1 worm cellular context compared by ENCODE assay signal in the genomic region with DNA sequence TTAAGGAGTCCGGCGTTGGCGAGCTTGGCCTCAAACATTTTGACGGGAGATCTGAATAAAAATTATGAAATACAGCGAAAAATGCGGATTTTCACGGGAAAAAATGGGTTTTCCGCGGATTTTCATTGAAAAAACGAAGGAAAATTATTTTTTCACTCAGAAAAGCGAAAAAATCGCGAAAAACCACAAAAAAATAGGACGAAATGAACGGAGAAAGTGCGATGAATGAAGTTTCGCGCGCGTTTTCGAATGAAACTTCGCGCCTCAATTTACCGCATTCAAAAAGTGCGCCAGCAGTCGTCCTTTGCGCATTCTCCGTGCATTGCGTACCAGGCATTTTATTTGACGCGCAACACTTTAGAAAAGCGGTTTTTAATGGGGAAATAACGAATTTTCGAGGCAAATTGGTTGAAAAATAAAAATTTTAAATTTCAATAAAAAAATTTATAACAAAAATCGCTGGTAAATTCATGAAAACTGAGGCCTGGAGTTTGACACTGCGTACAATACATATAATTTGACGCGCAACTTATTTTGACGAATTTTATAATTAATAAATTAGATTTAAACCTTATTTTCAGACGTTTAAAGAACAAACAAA.
A peak's percentile ranks its signal among the peaks of the same experiment; 100 is the strongest.
TF ChIP-seq lines count a peak whose summit lies in the region.

Gene pcn-1, minus strand, starts transcription at position 51 of the 601 bp plus-strand sequence.

TF ChIP-seq in whole organism, L4 larva, 104 proteins besides CTCF, POLR2A, EP300 and RAD21 (continued from another document):
- 0 out of 2 replicates have a peak, but pooled peaks have one; percentile 43 for TF ChIP-seq Y105C5A.15 (GFP tag; IDR thresholded peaks at IDR 0.05; lab: Robert Waterston, UW)
- peak; percentile 84 for TF ChIP-seq mxl-2 (GFP tag; conservative IDR thresholded peaks at IDR 0.05; lab: Robert Waterston, UW)
- no peak for TF ChIP-seq unc-39 (tag; optimal IDR thresholded peaks at IDR 0.05; lab: Kevin White, UChicago)
- no peak for TF ChIP-seq F26F4.8 (GFP tag; conservative IDR thresholded peaks at IDR 0.05; lab: Robert Waterston, UW)
- peak; percentile 96 for TF ChIP-seq rbr-2 (tag; optimal IDR thresholded peaks at IDR 0.05; lab: Kevin White, UChicago)
- TF ChIP-seq set-16 (GFP tag; IDR thresholded peaks at IDR 0.05; lab: Robert Waterston, UW) = peak; percentile 48; the same call in 1 of the 2 replicates
- TF ChIP-seq zfp-3 (GFP tag; conservative IDR thresholded peaks at IDR 0.05; lab: Robert Waterston, UW) = peak; percentile 94
- no peak for TF ChIP-seq zip-11 (GFP tag; IDR thresholded peaks at IDR 0.05; lab: Robert Waterston, UW)
- no peak for TF ChIP-seq aly-2 (tag; optimal IDR thresholded peaks at IDR 0.05; lab: Kevin White, UChicago)
- no peak for TF ChIP-seq tag-97 (GFP tag; IDR thresholded peaks at IDR 0.05; lab: Robert Waterston, UW)
- TF ChIP-seq daf-16 (GFP tag; optimal IDR thresholded peaks at IDR 0.05; lab: Kevin White, UChicago) = peak; percentile 42 to 90
- TF ChIP-seq daf-16 (tag; optimal IDR thresholded peaks at IDR 0.05; lab: Kevin White, UChicago) = peak; percentile 31
- no peak for TF ChIP-seq daf-12 (tag; optimal IDR thresholded peaks at IDR 0.05; lab: Kevin White, UChicago)
- TF ChIP-seq unc-130 (GFP tag; optimal IDR thresholded peaks at IDR 0.05; lab: Kevin White, UChicago) = peak; percentile 91
- TF ChIP-seq snpc-1.2 (GFP tag; IDR thresholded peaks at IDR 0.05; lab: Robert Waterston, UW) = peak; percentile 85
- TF ChIP-seq nhr-102 (tag; optimal IDR thresholded peaks at IDR 0.05; lab: Kevin White, UChicago) = peak; percentile 96
- peak; percentile 91 for TF ChIP-seq mes-2 (tag; optimal IDR thresholded peaks at IDR 0.05; lab: Kevin White, UChicago; ENCODE audit: poor library complexity, severe bottlenecking)
- TF ChIP-seq pqm-1 (tag; optimal IDR thresholded peaks at IDR 0.05; lab: Kevin White, UChicago) = no peak
- 0 out of 2 replicates have a peak, but pooled peaks have one; percentile 35 for TF ChIP-seq dmd-8 (GFP tag; IDR thresholded peaks at IDR 0.05; lab: Robert Waterston, UW)
- TF ChIP-seq lim-7 (GFP tag; IDR thresholded peaks at IDR 0.05; lab: Robert Waterston, UW) = no peak
- peak; percentile 67 for TF ChIP-seq ZK337.2 (GFP tag; IDR thresholded peaks at IDR 0.05; lab: Robert Waterston, UW)
- TF ChIP-seq egl-27 (tag; optimal IDR thresholded peaks at IDR 0.05; lab: Kevin White, UChicago) = no peak
- TF ChIP-seq D1046.2 (GFP tag; IDR thresholded peaks at IDR 0.05; lab: Robert Waterston, UW) = peak; percentile 64; the same call in 1 of the 2 replicates
- TF ChIP-seq lin-15B (tag; optimal IDR thresholded peaks at IDR 0.05; lab: Kevin White, UChicago) = peak; percentile 49
- TF ChIP-seq pha-4 (GFP tag; IDR thresholded peaks at IDR 0.05; lab: Robert Waterston, UW) = peak; percentile 94
- TF ChIP-seq pha-4 (tag; optimal IDR thresholded peaks at IDR 0.05; lab: Kevin White, UChicago) = no peak
- TF ChIP-seq unc-62 (GFP tag; optimal IDR thresholded peaks at IDR 0.05 in 1 of 2; lab: Kevin White, UChicago) = peak in 1 of 2 experiments; percentile 97
- no peak for TF ChIP-seq unc-62 (tag; optimal IDR thresholded peaks at IDR 0.05; lab: Kevin White, UChicago)
- TF ChIP-seq mdt-29 (GFP tag; IDR thresholded peaks at IDR 0.05; lab: Robert Waterston, UW) = peak; percentile 86
- TF ChIP-seq ZK546.5 (tag; optimal IDR thresholded peaks at IDR 0.05; lab: Kevin White, UChicago) = no peak
- no peak for TF ChIP-seq lin-39 (tag; optimal IDR thresholded peaks at IDR 0.05; lab: Kevin White, UChicago)
- no peak for TF ChIP-seq nhr-237 (tag; optimal IDR thresholded peaks at IDR 0.05; lab: Kevin White, UChicago)
- peak; percentile 90 for TF ChIP-seq dmd-9 (GFP tag; IDR thresholded peaks at IDR 0.05; lab: Robert Waterston, UW)
- TF ChIP-seq spr-1 (tag; optimal IDR thresholded peaks at IDR 0.05; lab: Kevin White, UChicago) = peak; percentile 93
- TF ChIP-seq daf-8 (GFP tag; IDR thresholded peaks at IDR 0.05; lab: Robert Waterston, UW) = no peak
- no peak for TF ChIP-seq ceh-28 (tag; optimal IDR thresholded peaks at IDR 0.05; lab: Kevin White, UChicago)
- TF ChIP-seq nhr-6 (tag; optimal IDR thresholded peaks at IDR 0.05; lab: Kevin White, UChicago) = peak; percentile 74
- peak; percentile 96 for TF ChIP-seq F49E8.2 (tag; optimal IDR thresholded peaks at IDR 0.05; lab: Kevin White, UChicago; ENCODE audit: borderline replicate concordance)
- TF ChIP-seq nhr-77 (tag; optimal IDR thresholded peaks at IDR 0.05; lab: Kevin White, UChicago) = peak; percentile 89
- TF ChIP-seq nhr-28 (tag; optimal IDR thresholded peaks at IDR 0.05; lab: Kevin White, UChicago) = peak; percentile 63
- TF ChIP-seq zip-2 (tag; optimal IDR thresholded peaks at IDR 0.05; lab: Kevin White, UChicago) = peak; percentile 62
- peak; percentile 87 for TF ChIP-seq duxl-1 (tag; optimal IDR thresholded peaks at IDR 0.05; lab: Kevin White, UChicago; ENCODE audit: poor library complexity)
- TF ChIP-seq daf-19 (GFP tag; conservative IDR thresholded peaks at IDR 0.05; lab: Robert Waterston, UW) = peak; percentile 91
- no peak for TF ChIP-seq gei-8 (GFP tag; optimal IDR thresholded peaks at IDR 0.05; lab: Kevin White, UChicago)
- peak in 1 of 2 experiments; percentile 12 for TF ChIP-seq mdl-1 (tag; optimal IDR thresholded peaks at IDR 0.05; lab: Kevin White, UChicago)
- TF ChIP-seq nhr-111 (GFP tag; optimal IDR thresholded peaks at IDR 0.05; lab: Kevin White, UChicago) = peak; percentile 57
- TF ChIP-seq ceh-44 (GFP tag; IDR thresholded peaks at IDR 0.05; lab: Robert Waterston, UW) = peak; percentile 65; the same call in 1 of the 2 replicates
- no peak for TF ChIP-seq R02D3.7 (tag; optimal IDR thresholded peaks at IDR 0.05; lab: Kevin White, UChicago)
- no peak for TF ChIP-seq ces-1 (GFP tag; optimal IDR thresholded peaks at IDR 0.05; lab: Kevin White, UChicago)
- TF ChIP-seq snpc-4 (tag; optimal IDR thresholded peaks at IDR 0.05; lab: Kevin White, UChicago) = no peak
- TF ChIP-seq lir-3 (tag; optimal IDR thresholded peaks at IDR 0.05; lab: Kevin White, UChicago) = peak; percentile 53
- no peak for TF ChIP-seq sdz-12 (GFP tag; optimal IDR thresholded peaks at IDR 0.05; lab: Kevin White, UChicago)
TF ChIP-seq in whole organism, L4 larva: peak in this region for 71.
